Fruit fly (Drosophila melanogaster) whole organism: ENCODE results near the gene Afti.

Source experiments
- CG8478 ChIP-seq: fragments of >200 bp; optimal IDR thresholded peaks from 2 replicates; lab custom pipeline; 2018; ENCODE audit warnings: inconsistent platforms
- EcR ChIP-seq, 2 experiments: fragments of >200 bp; optimal IDR thresholded peaks; 2 replicates each; lab custom pipeline; 2017; ENCODE audit warnings: missing biosample characterization in 2 of 2, missing genetic modification characterization in 2 of 2, missing genetic modification reagents in 2 of 2
- pan ChIP-seq: fragments of >200 bp; optimal IDR thresholded peaks from 2 replicates; lab custom pipeline; 2017
- psq ChIP-seq: fragments of >200 bp; optimal IDR thresholded peaks from 2 replicates; lab custom pipeline; 2017

- TF ChIP-seq pan (lab: Kevin White, UChicago) (no peak), EcR (GFP tag; optimal IDR thresholded peaks at IDR 0.05; lab: Kevin White, UChicago) (no peak), CG8478 (lab: Kevin White, UChicago) (no peak), psq (no peak)
Observed at dm6 chr3R:14283042-14283626, 43.4 kb downstream of the Afti start.
